Worm (Caenorhabditis elegans) whole organism, L1 larva: ENCODE data around the gene cra-1.

Experiments
- C04F5.9 ChIP-seq: sonication (generic microtip); optimal IDR thresholded peaks from 2 replicates; lab custom pipeline; 2016; ENCODE audit warnings: missing genetic modification characterization, missing compliant biosample characterization
- C16A3.4 ChIP-seq: fragments of 150-350 bp; optimal IDR thresholded peaks from 2 replicates; lab custom pipeline; 2014; ENCODE audit warnings: missing biosample characterization, missing genetic modification characterization
- C34B4.2 ChIP-seq: sonication (generic microtip); optimal IDR thresholded peaks from 2 replicates; lab custom pipeline; 2017; ENCODE audit warnings: mild to moderate bottlenecking, missing genetic modification characterization, missing compliant biosample characterization
- Y116A8C.19 ChIP-seq: sonication (generic microtip); optimal IDR thresholded peaks from 2 replicates; lab custom pipeline; 2016; ENCODE audit warnings: missing compliant biosample characterization, missing genetic modification characterization, borderline replicate concordance
- aha-1 ChIP-seq: fragments of 150-350 bp; optimal IDR thresholded peaks from 2 replicates; lab custom pipeline; 2014; ENCODE audit warnings: missing biosample characterization, missing genetic modification characterization
- aly-2 ChIP-seq: fragments of 150-350 bp; optimal IDR thresholded peaks from 2 replicates; lab custom pipeline; 2014; ENCODE audit warnings: missing biosample characterization, missing genetic modification characterization
- ama-1 ChIP-seq: fragments of 150-350 bp; optimal IDR thresholded peaks from 2 replicates; lab custom pipeline; 2014
- blmp-1 ChIP-seq: fragments of 150-350 bp; optimal IDR thresholded peaks from 2 replicates; lab custom pipeline; 2014; ENCODE audit warnings: missing biosample characterization, missing genetic modification characterization
- ceh-63 ChIP-seq: fragments of 200-800 bp; sonication (Bioruptor generic); optimal IDR thresholded peaks from 2 replicates; lab custom pipeline; 2018; ENCODE audit warnings: mild to moderate bottlenecking, missing genetic modification characterization, missing compliant biosample characterization
- ceh-88 ChIP-seq: fragments of 200-800 bp; sonication (Bioruptor generic); IDR thresholded peaks from 2 replicates; pipeline ENCODE4 v1.3.6; 2022; ENCODE audit warnings: missing genetic modification characterization, missing compliant biosample characterization
- ces-1 ChIP-seq: fragments of 150-350 bp; optimal IDR thresholded peaks from 2 replicates; lab custom pipeline; 2014; ENCODE audit warnings: missing biosample characterization, missing genetic modification reagents, missing genetic modification characterization
- dpl-1 ChIP-seq, 3 experiments: fragments of 150-350 bp in 2 of 3; sonication (generic microtip) in 1 of 3; optimal IDR thresholded peaks; 2 replicates each; lab custom pipeline; 2014 to 2017; ENCODE audit warnings: missing biosample characterization in 3 of 3, missing genetic modification characterization in 3 of 3, missing genetic modification reagents in 3 of 3
- efl-1 ChIP-seq, 4 experiments: fragments of 150-350 bp; optimal IDR thresholded peaks in 3 of 4; peaks in 1 of 4; 1 replicate in 1 of 4; 2 replicates in 3 of 4; lab custom pipeline; 2014; ENCODE audit warnings: missing biosample characterization in 2 of 4, missing genetic modification characterization in 2 of 4, missing genetic modification reagents in 2 of 4
- egl-13 ChIP-seq: sonication (generic microtip); optimal IDR thresholded peaks from 2 replicates; lab custom pipeline; 2016; ENCODE audit warnings: missing genotype, missing genetic modification reagents, missing genetic modification characterization, missing compliant biosample characterization
- egl-27 ChIP-seq, 2 experiments: fragments of 150-350 bp in 1 of 2; sonication (generic microtip); optimal IDR thresholded peaks; 3 replicates each; lab custom pipeline; 2017 to 2018; ENCODE audit warnings: missing biosample characterization in 2 of 2, missing genetic modification characterization in 2 of 2, missing genetic modification reagents in 2 of 2
- elt-2 ChIP-seq: sonication (generic microtip); optimal IDR thresholded peaks from 2 replicates; lab custom pipeline; 2016; ENCODE audit warnings: missing genetic modification characterization, mild to moderate bottlenecking, inconsistent platforms, missing compliant biosample characterization, missing genetic modification reagents
- elt-3 ChIP-seq, 6 experiments: fragments of 150-350 bp in 1 of 6; sonication (generic microtip); optimal IDR thresholded peaks; 2 replicates each; lab custom pipeline; 2017 to 2018; ENCODE audit warnings: missing biosample characterization in 6 of 6, missing genetic modification characterization in 6 of 6, inconsistent platforms in 1 of 6
- fkh-4 ChIP-seq: sonication (generic microtip); optimal IDR thresholded peaks from 2 replicates; lab custom pipeline; 2016; ENCODE audit warnings: missing compliant biosample characterization, missing genetic modification characterization, borderline replicate concordance
- fkh-8 ChIP-seq: sonication (generic microtip); optimal IDR thresholded peaks from 2 replicates; lab custom pipeline; 2016; ENCODE audit warnings: mild to moderate bottlenecking, missing genetic modification characterization, missing compliant biosample characterization
- grh-1 ChIP-seq: fragments of 200-800 bp; sonication (Bioruptor generic); IDR thresholded peaks from 2 replicates; pipeline ENCODE4 v1.3.6; 2022; ENCODE audit warnings: missing genetic modification reagents, missing genetic modification characterization, missing compliant biosample characterization
- hlh-17 ChIP-seq: fragments of 200-800 bp; sonication (Bioruptor generic); optimal IDR thresholded peaks from 2 replicates; lab custom pipeline; 2018; ENCODE audit warnings: missing genetic modification characterization, mild to moderate bottlenecking, missing compliant biosample characterization, moderate library complexity, borderline replicate concordance
- hlh-4 ChIP-seq: sonication (generic microtip); optimal IDR thresholded peaks from 2 replicates; lab custom pipeline; 2016; ENCODE audit warnings: mild to moderate bottlenecking, missing genetic modification characterization, missing compliant biosample characterization
- hpl-2 ChIP-seq: fragments of 150-350 bp; optimal IDR thresholded peaks from 2 replicates; lab custom pipeline; 2014; ENCODE audit warnings: missing biosample characterization, missing genetic modification reagents, missing genetic modification characterization
- irx-1 ChIP-seq: sonication (generic microtip); optimal IDR thresholded peaks from 2 replicates; lab custom pipeline; 2016; ENCODE audit warnings: missing genetic modification characterization, missing compliant biosample characterization
- isw-1 ChIP-seq: fragments of 200-800 bp; sonication (Bioruptor generic); IDR thresholded peaks from 2 replicates; pipeline ENCODE4 v1.3.6; 2022; ENCODE audit warnings: missing genetic modification characterization, missing compliant biosample characterization
- jun-1 ChIP-seq: fragments of 150-350 bp; optimal IDR thresholded peaks from 2 replicates; lab custom pipeline; 2014; ENCODE audit warnings: missing biosample characterization, missing genetic modification reagents, missing genetic modification characterization
- lin-14 ChIP-seq: fragments of 200-800 bp; sonication (Bioruptor generic); optimal IDR thresholded peaks from 2 replicates; lab custom pipeline; 2018; ENCODE audit warnings: mild to moderate bottlenecking, missing genetic modification characterization, moderate library complexity, missing compliant biosample characterization
- lin-35 ChIP-seq, 2 experiments: fragments of 150-350 bp; optimal IDR thresholded peaks; 2 replicates each; lab custom pipeline; 2014; ENCODE audit warnings: missing biosample characterization in 2 of 2, missing genetic modification characterization in 2 of 2, missing genetic modification reagents in 2 of 2
- lin-39 ChIP-seq: fragments of 150-350 bp; optimal IDR thresholded peaks from 2 replicates; lab custom pipeline; 2014; ENCODE audit warnings: missing biosample characterization, missing genetic modification reagents, missing genetic modification characterization
- lsy-2 ChIP-seq, 2 experiments: fragments of 150-350 bp; optimal IDR thresholded peaks; 2 replicates each; lab custom pipeline; 2014; ENCODE audit warnings: missing biosample characterization in 2 of 2, missing genetic modification characterization in 2 of 2
- mab-9 ChIP-seq: fragments of 200-800 bp; sonication (Bioruptor generic); IDR thresholded peaks from 2 replicates; pipeline ENCODE4 v1.3.6; 2022; ENCODE audit warnings: missing genetic modification reagents, missing genetic modification characterization, missing compliant biosample characterization
- mdl-1 ChIP-seq, 2 experiments: fragments of 150-350 bp; optimal IDR thresholded peaks; 2 replicates each; lab custom pipeline; 2014 to 2017; ENCODE audit warnings: missing biosample characterization in 2 of 2, missing genetic modification characterization in 2 of 2, inconsistent platforms in 1 of 2
- mef-2 ChIP-seq: fragments of 150-350 bp; optimal IDR thresholded peaks from 2 replicates; lab custom pipeline; 2014; ENCODE audit warnings: missing biosample characterization, missing genetic modification characterization
- nhr-11 ChIP-seq: fragments of 150-350 bp; optimal IDR thresholded peaks from 2 replicates; lab custom pipeline; 2014; ENCODE audit warnings: missing biosample characterization, missing genetic modification characterization
- nhr-12 ChIP-seq: sonication (generic microtip); optimal IDR thresholded peaks from 2 replicates; lab custom pipeline; 2017; ENCODE audit warnings: missing biosample characterization, missing genetic modification characterization
- nhr-237 ChIP-seq: fragments of 150-350 bp; optimal IDR thresholded peaks from 2 replicates; lab custom pipeline; 2014; ENCODE audit warnings: missing biosample characterization, missing genetic modification characterization
- nhr-71 ChIP-seq: sonication (generic microtip); optimal IDR thresholded peaks from 2 replicates; lab custom pipeline; 2016; ENCODE audit warnings: mild to moderate bottlenecking, missing genetic modification characterization, moderate library complexity, missing compliant biosample characterization
- nhr-84 ChIP-seq: sonication (generic microtip); optimal IDR thresholded peaks from 2 replicates; lab custom pipeline; 2017; ENCODE audit warnings: missing biosample characterization, missing genetic modification characterization
- nhr-85 ChIP-seq: sonication (generic microtip); peaks from one replicate; lab custom pipeline; 2016; ENCODE audit warnings: missing genetic modification characterization, inconsistent platforms, missing compliant biosample characterization
- nhr-90 ChIP-seq: sonication (generic microtip); optimal IDR thresholded peaks from 2 replicates; lab custom pipeline; 2016; ENCODE audit warnings: mild to moderate bottlenecking, missing genetic modification characterization, missing compliant biosample characterization; ENCODE audit not compliant: poor library complexity
- pax-3 ChIP-seq: fragments of 200-800 bp; sonication (Bioruptor generic); optimal IDR thresholded peaks from 2 replicates; lab custom pipeline; 2018; ENCODE audit warnings: mild to moderate bottlenecking, missing genetic modification characterization, moderate library complexity, missing compliant biosample characterization
- sox-4 ChIP-seq: sonication (generic microtip); optimal IDR thresholded peaks from 2 replicates; lab custom pipeline; 2016; ENCODE audit warnings: missing genetic modification characterization, missing compliant biosample characterization
- sup-37 ChIP-seq: fragments of 200-800 bp; sonication (Bioruptor generic); optimal IDR thresholded peaks from 2 replicates; lab custom pipeline; 2018; ENCODE audit warnings: mild to moderate bottlenecking, missing genetic modification characterization, missing compliant biosample characterization
- unc-130 ChIP-seq: fragments of 150-350 bp; optimal IDR thresholded peaks from 2 replicates; lab custom pipeline; 2017; ENCODE audit warnings: missing biosample characterization, missing genetic modification characterization, inconsistent platforms
- unc-86 ChIP-seq: sonication (generic microtip); optimal IDR thresholded peaks from 2 replicates; lab custom pipeline; 2016; ENCODE audit warnings: missing genetic modification characterization, missing compliant biosample characterization
- vab-15 ChIP-seq: sonication (generic microtip); optimal IDR thresholded peaks from 2 replicates; lab custom pipeline; 2017; ENCODE audit warnings: missing genotype, mild to moderate bottlenecking, missing genetic modification characterization, missing compliant biosample characterization
- zag-1 ChIP-seq: fragments of 150-350 bp; optimal IDR thresholded peaks from 2 replicates; lab custom pipeline; 2014; ENCODE audit warnings: missing biosample characterization, missing genetic modification characterization
- ztf-4 ChIP-seq: fragments of 150-350 bp; optimal IDR thresholded peaks from 2 replicates; lab custom pipeline; 2014; ENCODE audit warnings: missing biosample characterization, missing genetic modification characterization

Gene cra-1

DNA sequence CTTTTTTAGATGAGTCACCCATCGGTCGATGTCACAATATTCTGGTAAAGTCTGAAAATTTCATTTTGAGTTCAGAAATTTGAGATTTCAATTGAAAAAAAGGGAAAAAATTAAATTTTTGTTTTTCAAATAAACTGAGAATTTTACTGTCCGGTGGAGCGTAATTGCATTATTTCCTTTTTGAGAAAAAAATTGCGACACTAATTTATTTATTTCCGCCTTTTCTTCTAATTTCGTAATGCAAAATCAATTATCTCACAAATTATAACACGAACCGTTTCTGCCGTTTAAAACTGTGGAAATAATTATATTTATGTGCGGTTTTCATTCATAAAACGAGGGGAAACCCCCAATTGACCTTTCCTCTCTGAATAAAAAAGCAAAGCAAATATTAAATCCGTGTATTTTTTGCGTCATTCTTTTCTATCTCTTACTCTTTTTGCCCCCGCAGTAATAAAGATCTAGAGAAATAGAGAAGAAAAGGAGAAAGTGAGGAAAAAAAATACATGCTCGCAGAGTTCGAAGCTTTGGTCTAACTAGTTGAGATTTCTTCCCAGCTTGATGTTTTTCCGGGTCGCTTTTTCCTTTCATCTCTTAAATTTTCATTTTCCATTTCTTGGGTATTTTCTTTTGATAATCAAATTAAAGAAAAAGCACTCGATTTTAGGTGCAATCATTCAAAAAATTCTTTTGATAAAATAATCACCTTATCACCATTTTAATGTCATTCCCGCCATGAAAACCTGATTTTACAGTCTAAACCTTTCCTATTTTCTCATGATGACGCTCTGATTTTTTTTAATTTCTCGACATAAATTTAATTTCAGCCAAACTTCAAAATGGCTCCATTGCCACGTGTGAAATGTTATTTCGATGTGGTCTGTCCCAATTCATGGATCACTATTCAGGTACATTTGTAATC lies 34.1 kb upstream of the cra-1 start, which contains the start of the genes brc-2 and T07E3.3 (continued):
- TF ChIP-seq mef-2 (tag; lab: Kevin White, UChicago), result no peak
- peak; percentile 5 for TF ChIP-seq nhr-71 (tag; lab: Kevin White, UChicago)
- no peak for TF ChIP-seq mdl-1 (tag; optimal IDR thresholded peaks at IDR 0.05; lab: Kevin White, UChicago)
- no peak for TF ChIP-seq nhr-12 (tag; lab: Kevin White, UChicago)
- TF ChIP-seq lin-35 (GFP tag; optimal IDR thresholded peaks at IDR 0.05; lab: Kevin White, UChicago), result peak in 1 of 2 experiments; percentile 17
- TF ChIP-seq elt-2 (tag; lab: Kevin White, UChicago), result peak; percentile 19
- no peak for TF ChIP-seq C34B4.2
- no peak for TF ChIP-seq fkh-8
- no peak for TF ChIP-seq egl-13 (tag; lab: Kevin White, UChicago)
- TF ChIP-seq irx-1, result no peak
- no peak for TF ChIP-seq Y116A8C.19 (tag; lab: Kevin White, UChicago)
- no peak for TF ChIP-seq unc-130
- no peak for TF ChIP-seq nhr-237 (tag; lab: Kevin White, UChicago)
- TF ChIP-seq grh-1 (GFP tag; lab: Robert Waterston, UW), result no peak
- TF ChIP-seq nhr-11, result no peak
- TF ChIP-seq efl-1 (optimal IDR thresholded peaks at IDR 0.05; lab: Kevin White, UChicago), result peak in 1 of 2 experiments; percentile 13
- no peak for TF ChIP-seq efl-1 (GFP tag; optimal IDR thresholded peaks at IDR 0.05 in 1 of 2; lab: Kevin White, UChicago)
- TF ChIP-seq hlh-4 (tag; lab: Kevin White, UChicago), result no peak
- TF ChIP-seq aly-2 (tag; lab: Kevin White, UChicago), result no peak
- TF ChIP-seq C04F5.9 (tag; lab: Kevin White, UChicago), result no peak
- TF ChIP-seq nhr-84, result no peak
- no peak for TF ChIP-seq aha-1 (tag; lab: Kevin White, UChicago)
- TF ChIP-seq zag-1, result no peak
- no peak for TF ChIP-seq fkh-4 (tag; lab: Kevin White, UChicago)
- no peak for TF ChIP-seq sup-37
- no peak for TF ChIP-seq hpl-2 (GFP tag; lab: Kevin White, UChicago)
- TF ChIP-seq ceh-63, result no peak
- TF ChIP-seq ceh-88 (GFP tag; lab: Robert Waterston, UW), result no peak
- no peak for TF ChIP-seq lin-39 (tag; lab: Kevin White, UChicago)
- TF ChIP-seq pax-3, result no peak
- no peak for TF ChIP-seq egl-27 (tag; optimal IDR thresholded peaks at IDR 0.05; lab: Kevin White, UChicago)
- TF ChIP-seq hlh-17, result no peak
- TF ChIP-seq vab-15 (tag; lab: Kevin White, UChicago), result no peak
- TF ChIP-seq, all 84 proteins: peak for 13

DNA sequence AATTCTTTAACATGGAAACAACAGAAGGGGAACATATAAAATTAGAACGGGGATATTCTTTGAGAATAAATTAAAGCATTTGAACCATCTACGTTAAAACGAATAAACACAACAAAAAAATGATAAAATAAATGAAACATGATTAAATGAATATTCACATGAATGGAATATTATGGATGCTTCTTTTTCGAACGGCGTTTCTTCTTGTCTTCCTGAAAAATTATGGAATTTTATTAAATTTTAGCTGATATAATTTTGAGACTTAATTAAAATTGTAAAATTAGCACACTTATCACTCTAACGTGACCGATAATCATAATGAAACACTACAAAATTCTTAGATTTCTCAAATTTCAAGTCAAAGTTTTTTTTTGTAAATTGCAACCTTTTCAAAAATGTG lies 31.3 kb upstream of the cra-1 start:
- TF ChIP-seq aly-2 (tag; lab: Kevin White, UChicago) (peak; percentile 51), lin-39 (tag; lab: Kevin White, UChicago) (peak; percentile 26), ces-1 (no peak)
- TF ChIP-seq, all 84 proteins: peak for 2

DNA sequence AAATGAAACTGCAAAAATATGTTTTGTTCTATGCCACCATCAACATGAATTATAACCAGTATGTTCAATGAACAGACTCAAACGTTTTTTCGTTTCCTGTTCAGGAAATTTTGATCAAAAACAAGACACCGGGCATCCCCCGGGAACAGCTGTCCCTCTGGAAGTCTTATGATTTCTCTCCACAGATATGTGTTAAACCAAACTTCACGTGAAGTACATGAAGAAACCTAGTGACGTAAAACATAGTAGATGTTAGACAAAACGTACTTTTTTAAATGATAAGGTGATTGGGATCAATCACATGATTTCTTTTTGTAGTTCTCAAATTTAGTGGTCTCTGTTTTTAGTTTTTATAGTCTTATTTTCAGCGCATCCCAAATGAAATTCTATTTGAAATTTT lies 29.3 kb upstream of the cra-1 start:
- peak; percentile 48 for TF ChIP-seq blmp-1 (tag; lab: Kevin White, UChicago)
- no peak for TF ChIP-seq isw-1 (GFP tag; lab: Robert Waterston, UW)
- peak in 2 of 3 experiments; percentile 10 to 31 for TF ChIP-seq dpl-1 (GFP tag; optimal IDR thresholded peaks at IDR 0.05; lab: Kevin White, UChicago)
- no peak for TF ChIP-seq jun-1 (tag; lab: Kevin White, UChicago)
- peak in 1 of 2 experiments; percentile 23 for TF ChIP-seq mdl-1 (tag; optimal IDR thresholded peaks at IDR 0.05; lab: Kevin White, UChicago)
- peak; percentile 85 for TF ChIP-seq nhr-85 (tag; lab: Kevin White, UChicago)
- TF ChIP-seq elt-2 (tag; lab: Kevin White, UChicago), result peak; percentile 11
- TF ChIP-seq elt-3 (tag; optimal IDR thresholded peaks at IDR 0.05; lab: Kevin White, UChicago), result peak in 2 of 6 experiments; percentile 41 to 83
- TF ChIP-seq ama-1 (lab: Kevin White, UChicago), result no peak
- no peak for TF ChIP-seq mab-9 (GFP tag; lab: Robert Waterston, UW)
- TF ChIP-seq sox-4, result no peak
- TF ChIP-seq nhr-90 (tag; lab: Kevin White, UChicago), result peak; percentile 44
- TF ChIP-seq lsy-2 (tag; optimal IDR thresholded peaks at IDR 0.05; lab: Kevin White, UChicago), result peak; percentile 54 to 70
- peak; percentile 9 to 21 for TF ChIP-seq efl-1 (optimal IDR thresholded peaks at IDR 0.05; lab: Kevin White, UChicago)
- peak in 1 of 2 experiments; percentile 11 for TF ChIP-seq efl-1 (GFP tag; optimal IDR thresholded peaks at IDR 0.05 in 1 of 2; lab: Kevin White, UChicago)
- TF ChIP-seq unc-86 (tag; lab: Kevin White, UChicago), result no peak
- TF ChIP-seq C04F5.9 (tag; lab: Kevin White, UChicago), result no peak
- peak; percentile 82 for TF ChIP-seq lin-14 (GFP tag; lab: Kevin White, UChicago)
- TF ChIP-seq nhr-11, result peak; percentile 35
- peak; percentile 40 for TF ChIP-seq ztf-4 (tag; lab: Kevin White, UChicago)
- no peak for TF ChIP-seq C16A3.4
